Worm (Caenorhabditis elegans): ENCODE data around the gene npr-21.

DNA sequence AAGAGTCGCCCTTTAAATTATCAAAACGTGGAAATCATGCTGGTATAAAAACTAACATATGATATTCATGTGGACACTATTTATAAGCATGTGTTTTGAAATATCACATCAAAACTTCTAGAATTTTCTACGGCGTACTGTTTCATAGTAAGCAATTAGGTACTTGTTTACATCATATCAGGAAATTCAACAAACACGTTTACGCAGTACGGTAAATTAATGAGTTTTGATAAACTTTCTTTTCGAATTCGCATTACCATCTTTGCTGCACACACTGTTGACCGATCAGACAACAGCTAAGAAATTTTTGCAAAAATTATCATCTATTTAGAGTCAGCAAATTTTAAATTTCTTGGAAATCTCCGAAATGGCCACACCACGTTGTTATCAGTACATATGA, 17.3 kb downstream of the npr-21 start:
- TF ChIP-seq cog-1 (tag; optimal IDR thresholded peaks at IDR 0.05) (no peak), klf-2 (GFP tag; conservative IDR thresholded peaks at IDR 0.05) (no peak), flt-1 (GFP tag; IDR thresholded peaks at IDR 0.05) (no peak), med-1 (GFP tag; optimal IDR thresholded peaks at IDR 0.05; ENCODE audit: insufficient read depth) (no peak), T22C8.4 (GFP tag; IDR thresholded peaks at IDR 0.05) (no peak), ztf-29 (GFP tag; IDR thresholded peaks at IDR 0.05) (no peak), ref-1 (GFP tag; conservative IDR thresholded peaks at IDR 0.05) (no peak), tab-1 (GFP tag; IDR thresholded peaks at IDR 0.05) (no peak)

Measured in whole organism, midembryonic.